Worm (Caenorhabditis elegans) whole organism, early embryonic: Measurements from ENCODE around the gene npr-25.

Experiments
- F13C5.2 ChIP-seq: sonication (generic microtip); optimal IDR thresholded peaks from 2 replicates; lab custom pipeline; 2017; ENCODE audit warnings: mild to moderate bottlenecking, missing genetic modification characterization, inconsistent platforms, missing compliant biosample characterization
- ama-1 ChIP-seq: fragments of 150-350 bp; optimal IDR thresholded peaks from 2 replicates; lab custom pipeline; 2014
- ceh-36 ChIP-seq: sonication (generic microtip); optimal IDR thresholded peaks from 2 replicates; lab custom pipeline; 2016; ENCODE audit warnings: missing genetic modification characterization, inconsistent platforms, missing compliant biosample characterization
- hmg-4 ChIP-seq: fragments of 200-800 bp; sonication (Bioruptor generic); optimal IDR thresholded peaks from 2 replicates; lab custom pipeline; 2018; ENCODE audit warnings: mild to moderate bottlenecking, missing genetic modification characterization, missing compliant biosample characterization
- pes-1 ChIP-seq: fragments of 200-800 bp; sonication (Bioruptor generic); IDR thresholded peaks from 2 replicates; pipeline ENCODE4 v1.3.6; 2022; ENCODE audit warnings: missing genetic modification reagents, missing genetic modification characterization, missing compliant biosample characterization
- sea-1 ChIP-seq: fragments of 200-800 bp; sonication (Bioruptor generic); conservative IDR thresholded peaks from 2 replicates; pipeline ENCODE4 v1.3.6; 2022; ENCODE audit warnings: missing genetic modification characterization, missing compliant biosample characterization

- TF ChIP-seq F13C5.2, result no peak
- no peak for TF ChIP-seq pes-1
- TF ChIP-seq hmg-4 (GFP tag; lab: Kevin White, UChicago), result no peak
- no peak for TF ChIP-seq ceh-36 (tag; lab: Kevin White, UChicago)
- no peak for TF ChIP-seq ama-1 (lab: Kevin White, UChicago)
- no peak for TF ChIP-seq sea-1 (GFP tag; lab: Robert Waterston, UW)
Observed at ce11 chrV:11390394-11390793, 37.6 kb upstream of the npr-25 start, which contains the start of the genes K03B8.11 and K03B8.14.
